Fruit fly (Drosophila melanogaster) whole organism, adult: Measurements from ENCODE around the gene obst-H.

Experiments used
- CG11617 ChIP-seq: fragments of 200-800 bp; sonication (Bioruptor generic); optimal IDR thresholded peaks from 2 replicates; lab custom pipeline; 2017; ENCODE audit warnings: mild to moderate bottlenecking, missing biosample characterization, missing genetic modification reagents, missing genetic modification characterization
- CG12768 ChIP-seq: fragments of 200-800 bp; sonication (Bioruptor generic); optimal IDR thresholded peaks from 2 replicates; lab custom pipeline; 2017; ENCODE audit warnings: missing biosample characterization, missing genetic modification characterization, mild to moderate bottlenecking, moderate library complexity, missing genetic modification reagents
- CG5204 ChIP-seq: fragments of 200-800 bp; sonication (Bioruptor generic); optimal IDR thresholded peaks from 2 replicates; lab custom pipeline; 2016; ENCODE audit warnings: missing biosample characterization, missing genetic modification characterization
- CG7045 ChIP-seq: fragments of 200-800 bp; sonication (Bioruptor generic); optimal IDR thresholded peaks from 2 replicates; lab custom pipeline; 2017; ENCODE audit warnings: missing biosample characterization, mild to moderate bottlenecking, missing genetic modification characterization
- CG7101 ChIP-seq: fragments of 200-800 bp; sonication (Bioruptor generic); optimal IDR thresholded peaks from 2 replicates; lab custom pipeline; 2018; ENCODE audit warnings: missing biosample characterization, mild to moderate bottlenecking, missing genetic modification characterization, moderate library complexity
- Crg-1 ChIP-seq: fragments of 200-800 bp; sonication (Bioruptor generic); optimal IDR thresholded peaks from 2 replicates; lab custom pipeline; 2016; ENCODE audit warnings: missing biosample characterization, missing genetic modification characterization
- Hr96 ChIP-seq: fragments of 200-800 bp; sonication (Bioruptor generic); optimal IDR thresholded peaks from 2 replicates; lab custom pipeline; 2016; ENCODE audit warnings: missing biosample characterization, missing genetic modification characterization
- Mnt ChIP-seq: fragments of 200-800 bp; sonication (Bioruptor generic); optimal IDR thresholded peaks from 2 replicates; lab custom pipeline; 2016; ENCODE audit warnings: missing biosample characterization, mild to moderate bottlenecking, missing genetic modification characterization
- kay ChIP-seq: fragments of 200-800 bp; sonication (Bioruptor generic); peaks from one replicate; lab custom pipeline; 2016; ENCODE audit warnings: missing biosample characterization, missing genetic modification characterization, borderline replicate concordance
- tj ChIP-seq: fragments of 200-800 bp; sonication (Bioruptor generic); optimal IDR thresholded peaks from 3 replicates; lab custom pipeline; 2017; ENCODE audit warnings: missing biosample characterization, mild to moderate bottlenecking, missing genetic modification characterization, moderate library complexity

- TF ChIP-seq CG5204 (GFP tag; lab: Kevin White, UChicago) (no peak), CG11617 (no peak), CG7101 (tag; lab: Kevin White, UChicago) (no peak), Crg-1 (GFP tag; lab: Kevin White, UChicago) (no peak), Mnt (GFP tag; lab: Kevin White, UChicago) (no peak), CG12768 (GFP tag; lab: Kevin White, UChicago) (no peak), Hr96 (GFP tag; lab: Kevin White, UChicago) (no peak), tj (GFP tag; lab: Kevin White, UChicago) (peak; percentile 95), kay (GFP tag; lab: Kevin White, UChicago) (no peak), CG7045 (no peak)
Measured at dm6 chr3L:15544455-15545415, 15.7 kb upstream of the obst-H start.
